Fruit fly (Drosophila melanogaster) whole organism, embryonic: Measurements from ENCODE around the gene CG32801.

ENCODE experiments used
- ATbp ChIP-seq: fragments of 200-800 bp; sonication (Bioruptor generic); optimal IDR thresholded peaks from 2 replicates; lab custom pipeline; 2017; ENCODE audit warnings: missing biosample characterization, mild to moderate bottlenecking, missing genetic modification characterization, missing genetic modification reagents
- Aef1 ChIP-seq: fragments of 200-800 bp; sonication (Bioruptor generic); IDR thresholded peaks from 3 replicates; pipeline ENCODE4 v1.3.6; 2022; ENCODE audit warnings: missing biosample characterization, missing genetic modification characterization
- CG10274 ChIP-seq: fragments of 200-800 bp; sonication (Bioruptor generic); optimal IDR thresholded peaks from 3 replicates; lab custom pipeline; 2017; ENCODE audit warnings: missing biosample characterization, mild to moderate bottlenecking, missing genetic modification characterization
- CG10565 ChIP-seq: fragments of 200-800 bp; sonication (Bioruptor generic); optimal IDR thresholded peaks from 3 replicates; lab custom pipeline; 2016; ENCODE audit warnings: missing biosample characterization, mild to moderate bottlenecking, missing genetic modification characterization
- CG11695 ChIP-seq: fragments of 200-800 bp; sonication (Bioruptor generic); IDR thresholded peaks from 3 replicates; pipeline ENCODE4 v1.3.6; 2022; ENCODE audit warnings: missing biosample characterization, missing genetic modification characterization
- CG12236 ChIP-seq: fragments of 200-800 bp; sonication (Bioruptor generic); optimal IDR thresholded peaks from 2 replicates; lab custom pipeline; 2016; ENCODE audit warnings: missing biosample characterization, missing genetic modification characterization
- CG15073 ChIP-seq: fragments of 200-800 bp; sonication (Bioruptor generic); optimal IDR thresholded peaks from 2 replicates; lab custom pipeline; 2016; ENCODE audit warnings: missing biosample characterization, missing genetic modification characterization
- CG15269 ChIP-seq: fragments of 200-800 bp; sonication (Bioruptor generic); optimal IDR thresholded peaks from 2 replicates; lab custom pipeline; 2018; ENCODE audit warnings: missing biosample characterization, mild to moderate bottlenecking, missing genetic modification characterization, moderate library complexity
- CG16779 ChIP-seq: fragments of 200-800 bp; sonication (Bioruptor generic); IDR thresholded peaks from 2 replicates; pipeline ENCODE4 v1.3.6; 2022; ENCODE audit warnings: missing biosample characterization, missing genetic modification characterization
- CG17385 ChIP-seq: fragments of 200-800 bp; sonication (Bioruptor generic); optimal IDR thresholded peaks from 3 replicates; lab custom pipeline; 2018; ENCODE audit warnings: missing biosample characterization, mild to moderate bottlenecking, missing genetic modification characterization
- CG32532 ChIP-seq: fragments of 200-800 bp; sonication (Bioruptor generic); IDR thresholded peaks from 2 replicates; pipeline ENCODE4 v1.3.6; 2022; ENCODE audit warnings: missing biosample characterization, missing genetic modification characterization
- CG32767 ChIP-seq: fragments of 200-800 bp; sonication (Bioruptor generic); IDR thresholded peaks from 2 replicates; pipeline ENCODE4 v1.3.6; 2022; ENCODE audit warnings: missing biosample characterization, missing genetic modification characterization
- CG4328 ChIP-seq: fragments of 200-800 bp; sonication (Bioruptor generic); optimal IDR thresholded peaks from 3 replicates; lab custom pipeline; 2017; ENCODE audit warnings: missing biosample characterization, missing genetic modification reagents, missing genetic modification characterization
- CG5953 ChIP-seq: fragments of 200-800 bp; sonication (Bioruptor generic); IDR thresholded peaks from 2 replicates; pipeline ENCODE4 v1.3.6; 2022; ENCODE audit warnings: missing biosample characterization, missing genetic modification characterization
- CG6813 ChIP-seq: fragments of 200-800 bp; sonication (Bioruptor generic); optimal IDR thresholded peaks from 2 replicates; lab custom pipeline; 2017; ENCODE audit warnings: missing biosample characterization, missing genetic modification characterization, mild to moderate bottlenecking, moderate library complexity, missing genetic modification reagents
- CG7839 ChIP-seq: fragments of 200-800 bp; sonication (Bioruptor generic); optimal IDR thresholded peaks from 3 replicates; lab custom pipeline; 2018; ENCODE audit warnings: missing biosample characterization, mild to moderate bottlenecking, missing genetic modification characterization, moderate library complexity
- CG8089 ChIP-seq: fragments of 200-800 bp; sonication (Bioruptor generic); optimal IDR thresholded peaks from 3 replicates; lab custom pipeline; 2016; ENCODE audit warnings: missing biosample characterization, missing genetic modification characterization
- CG9932 ChIP-seq: fragments of 200-800 bp; sonication (Bioruptor generic); IDR thresholded peaks from 2 replicates; pipeline ENCODE4 v1.3.6; 2022; ENCODE audit warnings: missing biosample characterization, missing genetic modification characterization
- Chrac-16 ChIP-seq: fragments of 200-800 bp; sonication (Bioruptor generic); optimal IDR thresholded peaks from 3 replicates; lab custom pipeline; 2016; ENCODE audit warnings: missing biosample characterization, missing genetic modification characterization
- Deaf1 ChIP-seq: fragments of 200-800 bp; optimal IDR thresholded peaks from 3 replicates; lab custom pipeline; 2019; ENCODE audit warnings: missing biosample characterization, mild to moderate bottlenecking, missing genetic modification characterization, moderate library complexity
- GATAe ChIP-seq: fragments of 200-800 bp; sonication (Bioruptor generic); conservative IDR thresholded peaks from 2 replicates; pipeline ENCODE4 v1.3.6; 2022; ENCODE audit warnings: missing biosample characterization, missing genetic modification characterization
- Hand ChIP-seq: fragments of 200-800 bp; sonication (Bioruptor generic); optimal IDR thresholded peaks from 2 replicates; lab custom pipeline; 2017; ENCODE audit warnings: mild to moderate bottlenecking, missing biosample characterization, missing genetic modification reagents, missing genetic modification characterization
- HmgZ ChIP-seq: fragments of 200-800 bp; sonication (Bioruptor generic); optimal IDR thresholded peaks from 2 replicates; lab custom pipeline; 2018; ENCODE audit warnings: missing biosample characterization, mild to moderate bottlenecking, missing genetic modification characterization
- Hmr ChIP-seq: fragments of 200-800 bp; sonication (Bioruptor generic); optimal IDR thresholded peaks from 3 replicates; lab custom pipeline; 2017; ENCODE audit warnings: mild to moderate bottlenecking, missing biosample characterization, missing genetic modification reagents, missing genetic modification characterization
- Mrtf ChIP-seq: fragments of 200-800 bp; sonication (Bioruptor generic); IDR thresholded peaks from 3 replicates; pipeline ENCODE4 v1.3.6; 2022; ENCODE audit warnings: missing biosample characterization, missing genetic modification characterization
- Neu2 ChIP-seq: fragments of 200-800 bp; sonication (Bioruptor generic); optimal IDR thresholded peaks from 3 replicates; lab custom pipeline; 2016; ENCODE audit warnings: missing biosample characterization, missing genetic modification characterization, borderline replicate concordance
- Opbp ChIP-seq: fragments of 200-800 bp; sonication (Bioruptor generic); IDR thresholded peaks from 3 replicates; pipeline ENCODE4 v1.3.6; 2022; ENCODE audit warnings: missing biosample characterization, missing genetic modification characterization; ENCODE audit not compliant: partially characterized antibody
- Optix ChIP-seq: fragments of 200-800 bp; sonication (Bioruptor generic); IDR thresholded peaks from 3 replicates; pipeline ENCODE4 v1.3.6; 2022; ENCODE audit warnings: missing biosample characterization, missing genetic modification characterization
- Sox102F ChIP-seq: fragments of 200-800 bp; sonication (Bioruptor generic); optimal IDR thresholded peaks from 2 replicates; lab custom pipeline; 2018; ENCODE audit warnings: missing biosample characterization, mild to moderate bottlenecking, missing genetic modification characterization, moderate library complexity
- ac ChIP-seq: fragments of 200-800 bp; sonication (Bioruptor generic); optimal IDR thresholded peaks from 3 replicates; lab custom pipeline; 2017; ENCODE audit warnings: missing biosample characterization, mild to moderate bottlenecking, missing genetic modification characterization
- bowl ChIP-seq: fragments of 200-800 bp; sonication (Bioruptor generic); IDR thresholded peaks from 2 replicates; pipeline ENCODE4 v1.3.6; 2022; ENCODE audit warnings: missing biosample characterization, missing genetic modification characterization
- cato ChIP-seq: fragments of 200-800 bp; sonication (Bioruptor generic); optimal IDR thresholded peaks from 2 replicates; lab custom pipeline; 2016; ENCODE audit warnings: missing biosample characterization, missing genetic modification characterization, borderline replicate concordance
- caup ChIP-seq: fragments of 200-800 bp; sonication (Bioruptor generic); optimal IDR thresholded peaks from 3 replicates; lab custom pipeline; 2017; ENCODE audit warnings: missing biosample characterization, mild to moderate bottlenecking, missing genetic modification characterization, moderate library complexity; ENCODE audit not compliant: severe bottlenecking
- cg ChIP-seq: fragments of 200-800 bp; sonication (Bioruptor generic); optimal IDR thresholded peaks from 3 replicates; lab custom pipeline; 2019; ENCODE audit warnings: missing biosample characterization, mild to moderate bottlenecking, missing genetic modification characterization, moderate library complexity
- corto ChIP-seq: fragments of 200-800 bp; sonication (Bioruptor generic); optimal IDR thresholded peaks from 2 replicates; lab custom pipeline; 2016; ENCODE audit warnings: missing biosample characterization, mild to moderate bottlenecking, missing genetic modification characterization, moderate library complexity
- croc ChIP-seq: fragments of 200-800 bp; sonication (Bioruptor generic); conservative IDR thresholded peaks from 3 replicates; pipeline ENCODE4 v1.3.6; 2022; ENCODE audit warnings: missing biosample characterization, missing genetic modification characterization
- dmrt11E ChIP-seq: fragments of 200-800 bp; sonication (Bioruptor generic); optimal IDR thresholded peaks from 3 replicates; lab custom pipeline; 2018; ENCODE audit warnings: missing biosample characterization, mild to moderate bottlenecking, missing genetic modification characterization, moderate library complexity
- dmrt99B ChIP-seq: fragments of 200-800 bp; sonication (Bioruptor generic); optimal IDR thresholded peaks from 2 replicates; lab custom pipeline; 2018; ENCODE audit warnings: missing biosample characterization, mild to moderate bottlenecking, missing genetic modification characterization, moderate library complexity
- gt ChIP-seq: fragments of 200-800 bp; sonication (Bioruptor generic); IDR thresholded peaks from 2 replicates; pipeline ENCODE4 v1.3.6; 2022; ENCODE audit warnings: missing biosample characterization, missing genetic modification characterization
- ind ChIP-seq: fragments of 200-800 bp; sonication (Bioruptor generic); optimal IDR thresholded peaks from 3 replicates; lab custom pipeline; 2016; ENCODE audit warnings: missing biosample characterization, missing genetic modification characterization
- kah ChIP-seq: fragments of 200-800 bp; sonication (Bioruptor generic); optimal IDR thresholded peaks from 2 replicates; lab custom pipeline; 2018; ENCODE audit warnings: missing biosample characterization, mild to moderate bottlenecking, missing genetic modification characterization
- lilli ChIP-seq: fragments of 200-800 bp; sonication (Bioruptor generic); optimal IDR thresholded peaks from 3 replicates; lab custom pipeline; 2016; ENCODE audit warnings: missing biosample characterization, missing genetic modification characterization
- mirr ChIP-seq: fragments of 200-800 bp; sonication (Bioruptor generic); optimal IDR thresholded peaks from 3 replicates; lab custom pipeline; 2018; ENCODE audit warnings: missing biosample characterization, mild to moderate bottlenecking, missing genetic modification characterization
- nerfin-2 ChIP-seq: fragments of 200-800 bp; sonication (Bioruptor generic); IDR thresholded peaks from 2 replicates; pipeline ENCODE4 v1.3.6; 2022; ENCODE audit warnings: missing biosample characterization, missing genetic modification characterization; ENCODE audit not compliant: partially characterized antibody
- pfk ChIP-seq: fragments of 200-800 bp; sonication (Bioruptor generic); optimal IDR thresholded peaks from 2 replicates; lab custom pipeline; 2018; ENCODE audit warnings: missing biosample characterization, mild to moderate bottlenecking, missing genetic modification characterization, moderate library complexity
- ranshi ChIP-seq: fragments of 200-800 bp; sonication (Bioruptor generic); IDR thresholded peaks from 2 replicates; pipeline ENCODE4 v1.3.6; 2022; ENCODE audit warnings: missing biosample characterization, missing genetic modification characterization
- slp2 ChIP-seq: fragments of 200-800 bp; sonication (Bioruptor generic); optimal IDR thresholded peaks from 2 replicates; lab custom pipeline; 2016; ENCODE audit warnings: missing biosample characterization, missing genetic modification characterization
- tap ChIP-seq: fragments of 200-800 bp; optimal IDR thresholded peaks from 3 replicates; lab custom pipeline; 2019; ENCODE audit warnings: missing biosample characterization, mild to moderate bottlenecking, missing genetic modification characterization, moderate library complexity
- wdn ChIP-seq: fragments of 200-800 bp; sonication (Bioruptor generic); IDR thresholded peaks from 2 replicates; pipeline ENCODE4 v1.3.6; 2022; ENCODE audit warnings: missing biosample characterization, missing genetic modification characterization

Gene CG32801

dm6 chrX:1947178-1947872, 44.3 kb upstream of the CG32801 start (continued):
- TF ChIP-seq CG17385 (peak; percentile 93), cato (peak; percentile 90), tap (tag; lab: Kevin White, UChicago) (peak; percentile 97), HmgZ (tag; lab: Kevin White, UChicago) (peak; percentile 91), pfk (GFP tag; lab: Kevin White, UChicago) (no peak), caup (GFP tag; lab: Kevin White, UChicago) (peak; percentile 89), Neu2 (GFP tag; lab: Kevin White, UChicago) (peak; percentile 90), CG15269 (tag; lab: Kevin White, UChicago) (peak; percentile 94), CG10274 (GFP tag; lab: Kevin White, UChicago) (peak; percentile 81), lilli (GFP tag; lab: Kevin White, UChicago) (peak; percentile 94), croc (GFP tag; lab: Robert Waterston, UW) (peak; percentile 95), Aef1 (GFP tag; lab: Robert Waterston, UW) (peak; percentile 85), CG8089 (peak; percentile 97), Hand (peak; percentile 79), CG32532 (peak; percentile 85), Chrac-16 (GFP tag; lab: Kevin White, UChicago) (peak; percentile 96), dmrt11E (peak; percentile 99), ac (peak; percentile 95), ind (GFP tag; lab: Kevin White, UChicago) (peak; percentile 93), Mrtf (peak; percentile 94), Deaf1 (tag; lab: Kevin White, UChicago) (peak; percentile 69), wdn (GFP tag; lab: Robert Waterston, UW) (peak; percentile 73), CG11695 (peak; percentile 93), Opbp (GFP tag; lab: Robert Waterston, UW) (no peak), CG15073 (GFP tag; lab: Kevin White, UChicago) (peak; percentile 77), cg (GFP tag; lab: Kevin White, UChicago) (peak; percentile 82), ranshi (GFP tag; lab: Robert Waterston, UW) (peak; percentile 95), kah (GFP tag; lab: Kevin White, UChicago) (peak; percentile 90), nerfin-2 (GFP tag; lab: Robert Waterston, UW) (no peak), CG10565 (GFP tag; lab: Kevin White, UChicago) (peak; percentile 88), CG12236 (GFP tag; lab: Kevin White, UChicago) (peak; percentile 96), mirr (GFP tag; lab: Kevin White, UChicago) (peak; percentile 35), ATbp (GFP tag; lab: Kevin White, UChicago) (peak; percentile 97), Optix (GFP tag; lab: Robert Waterston, UW) (peak; percentile 96), GATAe (GFP tag; lab: Robert Waterston, UW) (peak; percentile 41), CG16779 (GFP tag; lab: Robert Waterston, UW) (peak; percentile 79), CG32767 (peak; percentile 94), Hmr (GFP tag; lab: Kevin White, UChicago) (peak; percentile 88), bowl (peak; percentile 92), dmrt99B (tag; lab: Kevin White, UChicago) (peak; percentile 97), CG4328 (GFP tag; lab: Kevin White, UChicago) (peak; percentile 79), Sox102F (GFP tag; lab: Kevin White, UChicago) (peak; percentile 98), CG9932 (peak; percentile 59), CG7839 (tag; lab: Kevin White, UChicago) (peak; percentile 96), corto (GFP tag; lab: Kevin White, UChicago) (peak; percentile 78), gt (GFP tag; lab: Robert Waterston, UW) (peak; percentile 94), CG5953 (GFP tag; lab: Robert Waterston, UW) (peak; percentile 94), CG6813 (GFP tag; lab: Kevin White, UChicago) (peak; percentile 93), slp2 (GFP tag; lab: Kevin White, UChicago) (peak; percentile 95)
